Fruit fly (Drosophila melanogaster): ENCODE results near the gene Mon1.

dm6 chr2L:4819995-4820394 lies 30.4 kb upstream of the Mon1 start:
- no peak for TF ChIP-seq CG33017 (tag; optimal IDR thresholded peaks at IDR 0.05)
- TF ChIP-seq cic (GFP tag; optimal IDR thresholded peaks at IDR 0.05) = no peak
- TF ChIP-seq Hr96 (GFP tag; optimal IDR thresholded peaks at IDR 0.05) = no peak
- no peak for TF ChIP-seq tj (GFP tag; optimal IDR thresholded peaks at IDR 0.05)
- TF ChIP-seq bab1 (GFP tag; optimal IDR thresholded peaks at IDR 0.05) = no peak
- TF ChIP-seq kay (GFP tag; ENCODE audit: borderline replicate concordance) = no peak
- TF ChIP-seq pad (GFP tag; optimal IDR thresholded peaks at IDR 0.05) = no peak
- no peak for TF ChIP-seq CG7045 (GFP tag; optimal IDR thresholded peaks at IDR 0.05)
- TF ChIP-seq Crg-1 (GFP tag; optimal IDR thresholded peaks at IDR 0.05) = no peak
- no peak for TF ChIP-seq CG7101 (tag; optimal IDR thresholded peaks at IDR 0.05)

Data from whole organism, adult.